Fruit fly (Drosophila melanogaster) whole organism, embryonic: ENCODE results near the gene CG5863.

Experiments
- Bgb ChIP-seq: fragments of 200-800 bp; sonication (Bioruptor generic); IDR thresholded peaks from 2 replicates; pipeline ENCODE4 v1.3.6; 2022; ENCODE audit warnings: missing biosample characterization, missing genetic modification characterization; ENCODE audit not compliant: partially characterized antibody
- CG10147 ChIP-seq: fragments of 200-800 bp; sonication (Bioruptor generic); optimal IDR thresholded peaks from 2 replicates; lab custom pipeline; 2019; ENCODE audit warnings: missing biosample characterization, mild to moderate bottlenecking, missing genetic modification characterization, moderate library complexity
- CG10267 ChIP-seq: fragments of 200-800 bp; sonication (Bioruptor generic); optimal IDR thresholded peaks from 2 replicates; lab custom pipeline; 2018; ENCODE audit warnings: missing biosample characterization, mild to moderate bottlenecking, missing genetic modification characterization, moderate library complexity
- CG10431 ChIP-seq: fragments of 200-800 bp; sonication (Bioruptor generic); optimal IDR thresholded peaks from 3 replicates; lab custom pipeline; 2018; ENCODE audit warnings: missing biosample characterization, mild to moderate bottlenecking, missing genetic modification characterization
- CG11560 ChIP-seq: fragments of 200-800 bp; sonication (Bioruptor generic); IDR thresholded peaks from 3 replicates; pipeline ENCODE4 v1.3.6; 2022; ENCODE audit warnings: missing biosample characterization, missing genetic modification characterization
- CG12391 ChIP-seq: fragments of 200-800 bp; sonication (Bioruptor generic); optimal IDR thresholded peaks from 3 replicates; lab custom pipeline; 2018; ENCODE audit warnings: missing biosample characterization, mild to moderate bottlenecking, missing genetic modification characterization, moderate library complexity
- CG12659 ChIP-seq: fragments of 200-800 bp; sonication (Bioruptor generic); optimal IDR thresholded peaks from 3 replicates; lab custom pipeline; 2017; ENCODE audit warnings: mild to moderate bottlenecking, missing biosample characterization, missing genetic modification reagents, missing genetic modification characterization
- CG13424 ChIP-seq: fragments of 200-800 bp; sonication (Bioruptor generic); optimal IDR thresholded peaks from 2 replicates; lab custom pipeline; 2019; ENCODE audit warnings: missing biosample characterization, mild to moderate bottlenecking, missing genetic modification characterization, moderate library complexity
- CG13894 ChIP-seq: fragments of 200-800 bp; sonication (Bioruptor generic); optimal IDR thresholded peaks from 3 replicates; lab custom pipeline; 2018; ENCODE audit warnings: missing biosample characterization, mild to moderate bottlenecking, missing genetic modification characterization, moderate library complexity
- CG14667 ChIP-seq: fragments of 200-800 bp; sonication (Bioruptor generic); IDR thresholded peaks from 2 replicates; pipeline ENCODE4 v1.3.6; 2022; ENCODE audit warnings: missing biosample characterization, missing genetic modification characterization
- CG17186 ChIP-seq: fragments of 200-800 bp; sonication (Bioruptor generic); optimal IDR thresholded peaks from 3 replicates; lab custom pipeline; 2017; ENCODE audit warnings: missing biosample characterization, missing genetic modification reagents, missing genetic modification characterization
- CG17359 ChIP-seq: fragments of 200-800 bp; sonication (Bioruptor generic); optimal IDR thresholded peaks from 3 replicates; lab custom pipeline; 2018; ENCODE audit warnings: missing biosample characterization, mild to moderate bottlenecking, missing genetic modification characterization, moderate library complexity
- CG1792 ChIP-seq: fragments of 200-800 bp; sonication (Bioruptor generic); optimal IDR thresholded peaks from 2 replicates; lab custom pipeline; 2016; ENCODE audit warnings: missing biosample characterization, missing genetic modification characterization
- CG31388 ChIP-seq: fragments of 200-800 bp; sonication (Bioruptor generic); optimal IDR thresholded peaks from 2 replicates; lab custom pipeline; 2016; ENCODE audit warnings: missing biosample characterization, missing genetic modification characterization
- CG3726 ChIP-seq: fragments of 200-800 bp; sonication (Bioruptor generic); IDR thresholded peaks from 3 replicates; pipeline ENCODE4, ENCODE4 v1.3.6; 2022; ENCODE audit warnings: missing biosample characterization, missing genetic modification characterization
- CG3995 ChIP-seq: fragments of 200-800 bp; sonication (Bioruptor generic); optimal IDR thresholded peaks from 3 replicates; lab custom pipeline; 2016; ENCODE audit warnings: missing biosample characterization, missing genetic modification characterization
- CG4328 ChIP-seq: fragments of 200-800 bp; sonication (Bioruptor generic); optimal IDR thresholded peaks from 3 replicates; lab custom pipeline; 2017; ENCODE audit warnings: missing biosample characterization, missing genetic modification reagents, missing genetic modification characterization
- CG4854 ChIP-seq: fragments of 200-800 bp; sonication (Bioruptor generic); optimal IDR thresholded peaks from 2 replicates; lab custom pipeline; 2016; ENCODE audit warnings: missing biosample characterization, missing genetic modification characterization, inconsistent platforms
- CG6765 ChIP-seq: fragments of 200-800 bp; sonication (Bioruptor generic); optimal IDR thresholded peaks from 3 replicates; lab custom pipeline; 2017; ENCODE audit warnings: missing biosample characterization, mild to moderate bottlenecking, missing genetic modification characterization
- CG6791 ChIP-seq: fragments of 200-800 bp; sonication (Bioruptor generic); IDR thresholded peaks from 3 replicates; pipeline ENCODE4 v1.3.6; 2022; ENCODE audit warnings: missing biosample characterization, missing genetic modification characterization; ENCODE audit not compliant: partially characterized antibody
- CG7357 ChIP-seq: fragments of 200-800 bp; sonication (Bioruptor generic); IDR thresholded peaks from 3 replicates; pipeline ENCODE4 v1.3.6; 2022; ENCODE audit warnings: missing biosample characterization, missing genetic modification characterization
- CG7372 ChIP-seq: fragments of 200-800 bp; sonication (Bioruptor generic); IDR thresholded peaks from 2 replicates; pipeline ENCODE4 v1.3.6; 2022; ENCODE audit warnings: missing biosample characterization, missing genetic modification characterization
- CG7987 ChIP-seq: fragments of 200-800 bp; sonication (Bioruptor generic); optimal IDR thresholded peaks from 2 replicates; lab custom pipeline; 2018; ENCODE audit warnings: missing biosample characterization, mild to moderate bottlenecking, missing genetic modification characterization, moderate library complexity
- CG8089 ChIP-seq: fragments of 200-800 bp; sonication (Bioruptor generic); optimal IDR thresholded peaks from 3 replicates; lab custom pipeline; 2016; ENCODE audit warnings: missing biosample characterization, missing genetic modification characterization
- CG8388 ChIP-seq: fragments of 200-800 bp; sonication (Bioruptor generic); optimal IDR thresholded peaks from 2 replicates; lab custom pipeline; 2019; ENCODE audit warnings: missing biosample characterization, mild to moderate bottlenecking, missing genetic modification characterization, moderate library complexity
- CG9797 ChIP-seq: fragments of 200-800 bp; sonication (Bioruptor generic); optimal IDR thresholded peaks from 3 replicates; lab custom pipeline; 2018; ENCODE audit warnings: missing biosample characterization, mild to moderate bottlenecking, missing genetic modification characterization
- Gug ChIP-seq: fragments of 200-800 bp; sonication (Bioruptor generic); IDR thresholded peaks from 4 replicates; pipeline ENCODE4 v1.3.6; 2022; ENCODE audit warnings: missing biosample characterization, missing genetic modification characterization
- HLH3B ChIP-seq: fragments of 200-800 bp; sonication (Bioruptor generic); IDR thresholded peaks from 2 replicates; pipeline ENCODE4 v1.3.6; 2022; ENCODE audit warnings: missing biosample characterization, missing genetic modification characterization
- HLH54F ChIP-seq: fragments of 200-800 bp; sonication (Bioruptor generic); optimal IDR thresholded peaks from 3 replicates; lab custom pipeline; 2016; ENCODE audit warnings: missing biosample characterization, missing genetic modification characterization
- Hr51 ChIP-seq, 2 experiments: fragments of 200-800 bp; sonication (Bioruptor generic); optimal IDR thresholded peaks; 2 replicates in 1 of 2; 3 replicates in 1 of 2; lab custom pipeline; 2016 to 2018; ENCODE audit warnings: missing biosample characterization in 2 of 2, missing genetic modification characterization in 2 of 2, mild to moderate bottlenecking in 1 of 2, moderate library complexity in 1 of 2
- Mes4 ChIP-seq: fragments of 200-800 bp; sonication (Bioruptor generic); optimal IDR thresholded peaks from 2 replicates; lab custom pipeline; 2016; ENCODE audit warnings: missing biosample characterization, missing genetic modification characterization
- Side ChIP-seq: fragments of 200-800 bp; sonication (Bioruptor generic); optimal IDR thresholded peaks from 2 replicates; lab custom pipeline; 2016; ENCODE audit warnings: missing biosample characterization, missing genetic modification characterization
- br ChIP-seq: fragments of >200 bp; optimal IDR thresholded peaks from 2 replicates; lab custom pipeline; 2017
- cas ChIP-seq: fragments of 200-800 bp; sonication (Bioruptor generic); IDR thresholded peaks from 2 replicates; pipeline ENCODE4 v1.3.6; 2022; ENCODE audit warnings: missing biosample characterization, missing genetic modification characterization
- caup ChIP-seq: fragments of 200-800 bp; sonication (Bioruptor generic); optimal IDR thresholded peaks from 3 replicates; lab custom pipeline; 2017; ENCODE audit warnings: missing biosample characterization, mild to moderate bottlenecking, missing genetic modification characterization, moderate library complexity; ENCODE audit not compliant: severe bottlenecking
- emc ChIP-seq: fragments of 200-800 bp; sonication (Bioruptor generic); optimal IDR thresholded peaks from 2 replicates; lab custom pipeline; 2016; ENCODE audit warnings: missing biosample characterization, missing genetic modification characterization
- fd96Cb ChIP-seq: fragments of 200-800 bp; sonication (Bioruptor generic); optimal IDR thresholded peaks from 2 replicates; lab custom pipeline; 2018; ENCODE audit warnings: missing biosample characterization, mild to moderate bottlenecking, missing genetic modification characterization, moderate library complexity
- gem ChIP-seq: fragments of 200-800 bp; sonication (Bioruptor generic); optimal IDR thresholded peaks from 2 replicates; lab custom pipeline; 2019; ENCODE audit warnings: missing biosample characterization, mild to moderate bottlenecking, missing genetic modification characterization, moderate library complexity
- gro ChIP-seq: fragments of 200-800 bp; sonication (Bioruptor generic); optimal IDR thresholded peaks from 2 replicates; lab custom pipeline; 2016; ENCODE audit warnings: missing biosample characterization, missing genetic modification characterization
- hb ChIP-seq: fragments of 200-800 bp; sonication (Bioruptor generic); IDR thresholded peaks from 3 replicates; pipeline ENCODE4 v1.3.6; 2022; ENCODE audit warnings: missing biosample characterization, missing genetic modification characterization; ENCODE audit not compliant: partially characterized antibody
- mld ChIP-seq: fragments of 200-800 bp; sonication (Bioruptor generic); IDR thresholded peaks from 3 replicates; pipeline ENCODE4 v1.3.6; 2022; ENCODE audit warnings: missing biosample characterization, missing genetic modification characterization; ENCODE audit not compliant: partially characterized antibody
- nom ChIP-seq: fragments of 200-800 bp; sonication (Bioruptor generic); optimal IDR thresholded peaks from 2 replicates; lab custom pipeline; 2017; ENCODE audit warnings: missing biosample characterization, missing genetic modification characterization, mild to moderate bottlenecking, moderate library complexity, missing genetic modification reagents
- salm ChIP-seq: fragments of 200-800 bp; sonication (Bioruptor generic); optimal IDR thresholded peaks from 2 replicates; lab custom pipeline; 2018; ENCODE audit warnings: missing biosample characterization, mild to moderate bottlenecking, missing genetic modification characterization
- seq ChIP-seq: fragments of 200-800 bp; sonication (Bioruptor generic); IDR thresholded peaks from 2 replicates; pipeline ENCODE4 v1.3.6; 2022; ENCODE audit warnings: missing biosample characterization, missing genetic modification characterization
- sima ChIP-seq: fragments of 200-800 bp; sonication (Bioruptor generic); optimal IDR thresholded peaks from 2 replicates; lab custom pipeline; 2016; ENCODE audit warnings: missing biosample characterization, missing genetic modification characterization
- sisA ChIP-seq: fragments of 200-800 bp; sonication (Bioruptor generic); IDR thresholded peaks from 2 replicates; pipeline ENCODE4 v1.3.6; 2022; ENCODE audit warnings: missing biosample characterization, missing genetic modification characterization
- slp2 ChIP-seq: fragments of 200-800 bp; sonication (Bioruptor generic); optimal IDR thresholded peaks from 2 replicates; lab custom pipeline; 2016; ENCODE audit warnings: missing biosample characterization, missing genetic modification characterization
- tna ChIP-seq: fragments of 200-800 bp; sonication (Bioruptor generic); IDR thresholded peaks from 2 replicates; pipeline ENCODE4 v1.3.6; 2022; ENCODE audit warnings: missing biosample characterization, missing genetic modification characterization; ENCODE audit not compliant: partially characterized antibody
- trem ChIP-seq: fragments of 200-800 bp; optimal IDR thresholded peaks from 3 replicates; lab custom pipeline; 2019; ENCODE audit warnings: missing biosample characterization, mild to moderate bottlenecking, missing genetic modification characterization, moderate library complexity

Gene CG5863

dm6 chr3R:17385329-17386019, 25.4 kb upstream of the CG5863 start (continued):
- peak; percentile 68 for TF ChIP-seq gem (tag; lab: Kevin White, UChicago)
- TF ChIP-seq CG17359: peak; percentile 53
- TF ChIP-seq tna: no peak; the same call in 1 of the 2 replicates
- TF ChIP-seq CG4854 (GFP tag; lab: Kevin White, UChicago): peak; percentile 19
- no peak for TF ChIP-seq CG8388 (GFP tag; lab: Kevin White, UChicago)
- TF ChIP-seq br (lab: Kevin White, UChicago): no peak
- TF ChIP-seq HLH54F (GFP tag; lab: Kevin White, UChicago): peak; percentile 60
- peak; percentile 98 for TF ChIP-seq CG10267 (tag; lab: Kevin White, UChicago)
- peak; percentile 67 for TF ChIP-seq CG6765 (GFP tag; lab: Kevin White, UChicago)
- peak; percentile 65 for TF ChIP-seq Side (GFP tag; lab: Kevin White, UChicago)
- no peak for TF ChIP-seq CG10147
- peak; percentile 73 for TF ChIP-seq CG13894 (tag; lab: Kevin White, UChicago)
- TF ChIP-seq Hr51 (GFP tag; optimal IDR thresholded peaks at IDR 0.05; lab: Kevin White, UChicago): peak; percentile 65 to 72
- peak; percentile 65 for TF ChIP-seq CG7987
- no peak; the same call in 3 of the 4 replicates for TF ChIP-seq Gug (GFP tag; lab: Robert Waterston, UW)
- TF ChIP-seq cas (GFP tag; lab: Robert Waterston, UW): no peak
- no peak for TF ChIP-seq CG11560 (tag; lab: Robert Waterston, UW)
- TF ChIP-seq hb (GFP tag; lab: Robert Waterston, UW): no peak
- no peak for TF ChIP-seq slp2
- TF ChIP-seq sima (GFP tag; lab: Kevin White, UChicago): no peak
- TF ChIP-seq seq (GFP tag; lab: Robert Waterston, UW): peak; percentile 68
- peak; percentile 56 for TF ChIP-seq CG12391
- no peak for TF ChIP-seq emc (GFP tag; lab: Kevin White, UChicago)
- TF ChIP-seq CG7357 (GFP tag; lab: Robert Waterston, UW): no peak
- TF ChIP-seq CG9797 (GFP tag; lab: Kevin White, UChicago): peak; percentile 93
- TF ChIP-seq CG4328 (GFP tag; lab: Kevin White, UChicago): no peak
- peak; percentile 81 for TF ChIP-seq caup (GFP tag; lab: Kevin White, UChicago)
- TF ChIP-seq mld (GFP tag; lab: Robert Waterston, UW): no peak
- TF ChIP-seq gro: peak; percentile 53
- TF ChIP-seq CG8089 (GFP tag; lab: Kevin White, UChicago): peak; percentile 16
- TF ChIP-seq Bgb (GFP tag; lab: Robert Waterston, UW): peak; percentile 68; the same call in 1 of the 2 replicates
- peak; percentile 60; the same call in 1 of the 3 replicates for TF ChIP-seq CG6791 (GFP tag; lab: Robert Waterston, UW)
- TF ChIP-seq CG3995 (GFP tag; lab: Kevin White, UChicago): peak; percentile 47
- TF ChIP-seq salm (tag; lab: Kevin White, UChicago): no peak
- no peak for TF ChIP-seq CG14667
- peak; percentile 56 for TF ChIP-seq CG1792
- peak; percentile 4 for TF ChIP-seq CG10431 (GFP tag; lab: Kevin White, UChicago)
- peak; percentile 51 for TF ChIP-seq trem (tag; lab: Kevin White, UChicago)
- no peak for TF ChIP-seq CG3726
- no peak; the same call in 1 of the 2 replicates for TF ChIP-seq sisA
- peak; percentile 65 for TF ChIP-seq Mes4 (GFP tag; lab: Kevin White, UChicago)
- peak; percentile 71 for TF ChIP-seq CG17186 (GFP tag; lab: Kevin White, UChicago)
- TF ChIP-seq CG7372: peak; percentile 31; the same call in 1 of the 2 replicates
- TF ChIP-seq CG12659 (GFP tag; lab: Kevin White, UChicago): peak; percentile 81
- peak; percentile 37; the same call in 1 of the 2 replicates for TF ChIP-seq HLH3B
- TF ChIP-seq CG13424 (tag; lab: Kevin White, UChicago): peak; percentile 61
- peak; percentile 47 for TF ChIP-seq nom
- TF ChIP-seq CG31388: no peak
- peak; percentile 30 for TF ChIP-seq fd96Cb
